Worm (Caenorhabditis elegans): ENCODE results near the gene srz-11.

- no peak for TF ChIP-seq ama-1 (optimal IDR thresholded peaks at IDR 0.05)
- no peak for TF ChIP-seq sea-1 (GFP tag; conservative IDR thresholded peaks at IDR 0.05)
- no peak for TF ChIP-seq tbx-37 (GFP tag; conservative IDR thresholded peaks at IDR 0.05)
- TF ChIP-seq ets-7 (tag; optimal IDR thresholded peaks at IDR 0.05) = no peak
- no peak for TF ChIP-seq F13C5.2 (tag; optimal IDR thresholded peaks at IDR 0.05)
Measured at ce11 chrV:15186259-15186927, 23.5 kb downstream of the srz-11 start, which contains the start of gene Y75B12B.3.

All from whole organism, early embryonic.